Fruit fly (Drosophila melanogaster) Kc167 (cell line): ENCODE measurements around the gene Had1.

Experiments
- Myc ChIP-seq: fragments of >200 bp; optimal IDR thresholded peaks from 2 replicates; lab custom pipeline; 2017; ENCODE audit warnings: missing external identifiers
- Sin3A ChIP-seq: fragments of >200 bp; optimal IDR thresholded peaks from 2 replicates; lab custom pipeline; 2018; ENCODE audit warnings: missing external identifiers
- h ChIP-seq: fragments of >200 bp; optimal IDR thresholded peaks from 3 replicates; lab custom pipeline; 2018; ENCODE audit warnings: missing external identifiers
- psq ChIP-seq: fragments of >200 bp; optimal IDR thresholded peaks from 2 replicates; lab custom pipeline; 2017; ENCODE audit warnings: missing external identifiers
- ttk ChIP-seq: sonication (Bioruptor generic); optimal IDR thresholded peaks from 2 replicates; lab custom pipeline; 2017; ENCODE audit warnings: missing external identifiers

dm6 chrX:16278783-16279182, 29.7 kb downstream of the Had1 start:
- TF ChIP-seq Sin3A (no peak), psq (lab: Kevin White, UChicago) (no peak), h (lab: Kevin White, UChicago) (no peak), Myc (lab: Kevin White, UChicago) (no peak), ttk (no peak)
